Worm (Caenorhabditis elegans) whole organism, L4 larva: ENCODE results near the gene pqn-18.
A peak's percentile ranks its signal among the peaks of the same experiment; 100 is the strongest.

ENCODE experiments used
- R02D3.7 ChIP-seq: fragments of 150-350 bp; sonication (generic microtip); optimal IDR thresholded peaks from 3 replicates; lab custom pipeline; 2014; ENCODE audit warnings: missing biosample characterization, missing genetic modification characterization
- T20F7.1 ChIP-seq: fragments of 200-800 bp; sonication (Bioruptor generic); optimal IDR thresholded peaks from 2 replicates; lab custom pipeline; 2018; ENCODE audit warnings: mild to moderate bottlenecking, missing genetic modification characterization, missing compliant biosample characterization
- aha-1 ChIP-seq: fragments of 150-350 bp; peaks from one replicate; lab custom pipeline; 2014; ENCODE audit warnings: missing biosample characterization, missing genetic modification characterization
- arid-1 ChIP-seq: fragments of 200-800 bp; sonication (Bioruptor generic); conservative IDR thresholded peaks from 2 replicates; pipeline ENCODE4 v1.3.6; 2022; ENCODE audit warnings: missing genetic modification reagents, missing genetic modification characterization, missing compliant biosample characterization
- daf-16 ChIP-seq, 3 experiments: sonication (generic microtip); optimal IDR thresholded peaks; 2 replicates each; lab custom pipeline; 2016 to 2017; ENCODE audit warnings: missing genetic modification characterization in 3 of 3, missing genetic modification reagents in 3 of 3, mild to moderate bottlenecking in 2 of 3, missing compliant biosample characterization in 2 of 3, missing biosample characterization in 1 of 3, moderate library complexity in 1 of 3
- daf-19 ChIP-seq: fragments of 200-800 bp; sonication (Bioruptor generic); conservative IDR thresholded peaks from 2 replicates; pipeline ENCODE4 v1.3.6; 2022; ENCODE audit warnings: missing genetic modification characterization, missing compliant biosample characterization
- dmd-6 ChIP-seq: fragments of 200-800 bp; sonication (Bioruptor generic); IDR thresholded peaks from 2 replicates; pipeline ENCODE4 v1.3.6; 2022; ENCODE audit warnings: missing genetic modification reagents, missing genetic modification characterization, missing compliant biosample characterization
- duxl-1 ChIP-seq: sonication (generic microtip); optimal IDR thresholded peaks from 2 replicates; lab custom pipeline; 2016; ENCODE audit warnings: mild to moderate bottlenecking, missing genetic modification characterization, moderate library complexity, missing compliant biosample characterization; ENCODE audit not compliant: poor library complexity
- dve-1 ChIP-seq: sonication (generic microtip); optimal IDR thresholded peaks from 2 replicates; lab custom pipeline; 2017; ENCODE audit warnings: antibody characterized with exemption, mild to moderate bottlenecking, missing genetic modification characterization, missing compliant biosample characterization; ENCODE audit not compliant: insufficient read depth
- fos-1 ChIP-seq: fragments of 150-350 bp; optimal IDR thresholded peaks from 2 replicates; lab custom pipeline; 2014; ENCODE audit warnings: missing biosample characterization, missing genetic modification characterization
- gei-8 ChIP-seq: fragments of 200-800 bp; sonication (Bioruptor generic); optimal IDR thresholded peaks from 2 replicates; lab custom pipeline; 2018; ENCODE audit warnings: mild to moderate bottlenecking, missing genetic modification characterization, missing compliant biosample characterization
- hif-1 ChIP-seq, 2 experiments: sonication (generic microtip); optimal IDR thresholded peaks; 2 replicates each; lab custom pipeline; 2016 to 2017; ENCODE audit warnings: missing compliant biosample characterization in 2 of 2, missing genetic modification characterization in 2 of 2, missing genetic modification reagents in 2 of 2, missing genotype in 2 of 2, mild to moderate bottlenecking in 1 of 2
- hlh-11 ChIP-seq: fragments of 200-800 bp; sonication (Bioruptor generic); optimal IDR thresholded peaks from 2 replicates; lab custom pipeline; 2018; ENCODE audit warnings: mild to moderate bottlenecking, missing genetic modification characterization, missing compliant biosample characterization
- hlh-30 ChIP-seq: sonication (generic microtip); optimal IDR thresholded peaks from 2 replicates; lab custom pipeline; 2017; ENCODE audit warnings: antibody characterized with exemption, mild to moderate bottlenecking, missing genetic modification characterization, missing compliant biosample characterization; ENCODE audit not compliant: insufficient read depth
- hmg-1.1 ChIP-seq: fragments of 200-800 bp; sonication (Bioruptor generic); IDR thresholded peaks from 2 replicates; pipeline ENCODE4 v1.3.6; 2022; ENCODE audit warnings: missing genetic modification reagents, missing genetic modification characterization, missing compliant biosample characterization
- jun-1 ChIP-seq: fragments of 150-350 bp; optimal IDR thresholded peaks from 2 replicates; lab custom pipeline; 2014; ENCODE audit warnings: missing biosample characterization, missing genetic modification reagents, missing genetic modification characterization
- lin-1 ChIP-seq: fragments of 200-800 bp; sonication (Bioruptor generic); IDR thresholded peaks from 2 replicates; pipeline ENCODE4 v1.3.6; 2022; ENCODE audit warnings: missing genetic modification reagents, missing genetic modification characterization, missing compliant biosample characterization
- lsy-2 ChIP-seq, 2 experiments: fragments of 150-350 bp in 1 of 2; sonication (generic microtip) in 1 of 2; optimal IDR thresholded peaks; 2 replicates each; lab custom pipeline; 2014 to 2017; ENCODE audit warnings: missing biosample characterization in 2 of 2, missing genetic modification characterization in 2 of 2
- mdl-1 ChIP-seq, 2 experiments: fragments of 150-350 bp in 1 of 2; sonication (generic microtip) in 1 of 2; optimal IDR thresholded peaks; 2 replicates each; lab custom pipeline; 2014 to 2017; ENCODE audit warnings: missing biosample characterization in 2 of 2, missing genetic modification characterization in 2 of 2
- mep-1 ChIP-seq: fragments of 150-350 bp; sonication (generic microtip); optimal IDR thresholded peaks from 3 replicates; lab custom pipeline; 2014; ENCODE audit warnings: missing biosample characterization, missing genetic modification characterization
- mxl-3 ChIP-seq: fragments of 200-800 bp; sonication (Bioruptor generic); optimal IDR thresholded peaks from 2 replicates; lab custom pipeline; 2018; ENCODE audit warnings: mild to moderate bottlenecking, missing genetic modification characterization, missing compliant biosample characterization
- nhr-11 ChIP-seq: fragments of 150-350 bp; optimal IDR thresholded peaks from 2 replicates; lab custom pipeline; 2014; ENCODE audit warnings: missing biosample characterization, missing genetic modification characterization
- nhr-28 ChIP-seq: fragments of 150-350 bp; optimal IDR thresholded peaks from 2 replicates; lab custom pipeline; 2014; ENCODE audit warnings: missing biosample characterization, missing genetic modification characterization
- nhr-48 ChIP-seq: sonication (generic microtip); optimal IDR thresholded peaks from 2 replicates; lab custom pipeline; 2016; ENCODE audit warnings: mild to moderate bottlenecking, missing genetic modification characterization, missing compliant biosample characterization
- nhr-76 ChIP-seq: fragments of 150-350 bp; optimal IDR thresholded peaks from 2 replicates; lab custom pipeline; 2014; ENCODE audit warnings: missing biosample characterization, missing genetic modification characterization
- nhr-77 ChIP-seq: fragments of 150-350 bp; optimal IDR thresholded peaks from 2 replicates; lab custom pipeline; 2014; ENCODE audit warnings: missing biosample characterization, missing genetic modification characterization
- pha-4 ChIP-seq, 2 experiments: fragments of 150-350 bp in 1 of 2; fragments of 200-800 bp in 1 of 2; sonication (Bioruptor generic) in 1 of 2; IDR thresholded peaks in 1 of 2; optimal IDR thresholded peaks in 1 of 2; 2 replicates each; pipeline versions ENCODE4 v1.3.6 to Lab custom; 2014 to 2022; ENCODE audit warnings: missing genetic modification characterization in 2 of 2, missing genetic modification reagents in 2 of 2, missing biosample characterization in 1 of 2, missing compliant biosample characterization in 1 of 2
- php-3 ChIP-seq: fragments of 200-800 bp; sonication (Bioruptor generic); IDR thresholded peaks from 2 replicates; pipeline ENCODE4 v1.3.6; 2022; ENCODE audit warnings: missing genetic modification reagents, missing genetic modification characterization, missing compliant biosample characterization
- pqm-1 ChIP-seq: sonication (generic microtip); optimal IDR thresholded peaks from 2 replicates; lab custom pipeline; 2017; ENCODE audit warnings: missing biosample characterization, missing genetic modification characterization
- saeg-2 ChIP-seq: fragments of 200-800 bp; sonication (Bioruptor generic); IDR thresholded peaks from 2 replicates; pipeline ENCODE4 v1.3.6; 2022; ENCODE audit warnings: missing genetic modification reagents, missing genetic modification characterization, missing compliant biosample characterization
- skn-1 ChIP-seq: fragments of 150-350 bp; optimal IDR thresholded peaks from 2 replicates; lab custom pipeline; 2014; ENCODE audit warnings: missing biosample characterization, missing genetic modification characterization
- snpc-1.2 ChIP-seq: fragments of 200-800 bp; sonication (Bioruptor generic); IDR thresholded peaks from 2 replicates; pipeline ENCODE4 v1.3.6; 2022; ENCODE audit warnings: missing genetic modification reagents, missing genetic modification characterization, missing compliant biosample characterization
- tra-1 ChIP-seq: fragments of 200-800 bp; sonication (Bioruptor generic); IDR thresholded peaks from 2 replicates; pipeline ENCODE4 v1.3.6; 2022; ENCODE audit warnings: missing genetic modification reagents, missing genetic modification characterization, missing compliant biosample characterization
- unc-62 ChIP-seq, 3 experiments: fragments of 150-350 bp in 1 of 3; sonication (generic microtip); optimal IDR thresholded peaks in 2 of 3; peaks in 1 of 3; 1 replicate in 1 of 3; 2 replicates in 2 of 3; lab custom pipeline; 2014 to 2017; ENCODE audit warnings: missing biosample characterization in 3 of 3, missing genetic modification characterization in 3 of 3, missing genetic modification reagents in 3 of 3, missing genotype in 1 of 3
- vab-7 ChIP-seq: fragments of 200-800 bp; sonication (Bioruptor generic); IDR thresholded peaks from 2 replicates; pipeline ENCODE4 v1.3.6; 2022; ENCODE audit warnings: missing genetic modification reagents, missing genetic modification characterization, missing compliant biosample characterization
- zfp-3 ChIP-seq: fragments of 200-800 bp; sonication (Bioruptor generic); conservative IDR thresholded peaks from 2 replicates; pipeline ENCODE4 v1.3.6; 2022; ENCODE audit warnings: missing genetic modification reagents, missing genetic modification characterization, missing compliant biosample characterization
- ztf-7 ChIP-seq: fragments of 150-350 bp; optimal IDR thresholded peaks from 2 replicates; lab custom pipeline; 2014; ENCODE audit warnings: missing biosample characterization, missing genetic modification characterization

Gene pqn-18

DNA sequence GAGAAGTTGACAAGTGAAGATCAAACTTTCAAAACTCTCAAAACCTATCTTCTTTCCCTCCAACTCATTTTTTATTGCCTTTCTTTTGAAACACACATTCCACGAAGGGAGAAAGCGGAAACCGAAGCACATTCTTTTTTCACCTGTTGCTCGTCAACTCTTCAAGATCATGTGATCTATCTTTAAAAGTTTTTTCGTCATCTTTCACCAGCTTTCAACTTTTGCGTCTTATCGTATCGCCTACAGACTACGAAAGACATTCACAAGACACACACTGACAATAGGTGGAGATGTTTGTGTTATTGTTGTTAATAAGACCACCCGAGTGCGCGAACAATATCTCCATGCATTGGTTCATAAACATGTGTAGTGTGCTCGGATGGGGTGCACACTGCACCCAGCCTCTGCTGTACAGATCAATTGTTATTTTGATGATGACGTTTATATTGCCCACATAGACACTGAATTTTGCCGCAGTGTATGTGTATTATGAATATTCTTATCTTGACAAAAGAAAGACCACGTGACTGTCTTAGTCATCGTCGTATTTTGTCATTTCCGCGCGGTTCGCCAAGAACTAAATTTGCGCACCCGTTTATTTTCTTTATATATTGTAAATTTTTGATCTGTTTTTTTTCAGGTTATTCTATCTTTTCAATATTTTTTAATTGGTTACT lies 33.8 kb upstream of the pqn-18 start:
- peak; percentile 54 for TF ChIP-seq dve-1 (tag; lab: Kevin White, UChicago)
- no peak for TF ChIP-seq vab-7 (GFP tag; lab: Robert Waterston, UW)
- TF ChIP-seq nhr-48 (tag; lab: Kevin White, UChicago): peak; percentile 76
- TF ChIP-seq mxl-3: no peak
- no peak for TF ChIP-seq T20F7.1 (GFP tag; lab: Kevin White, UChicago)
- TF ChIP-seq lin-1 (GFP tag; lab: Robert Waterston, UW): peak; percentile 36; the same call in 1 of the 2 replicates
- TF ChIP-seq daf-16 (GFP tag; optimal IDR thresholded peaks at IDR 0.05; lab: Kevin White, UChicago): no peak
- peak; percentile 16 for TF ChIP-seq daf-16 (tag; optimal IDR thresholded peaks at IDR 0.05; lab: Kevin White, UChicago)
- peak; percentile 35 for TF ChIP-seq jun-1 (tag; lab: Kevin White, UChicago)
- no peak for TF ChIP-seq zfp-3 (GFP tag; lab: Robert Waterston, UW)
- peak; percentile 0 for TF ChIP-seq mep-1 (tag; lab: Kevin White, UChicago)
- TF ChIP-seq mdl-1 (tag; optimal IDR thresholded peaks at IDR 0.05; lab: Kevin White, UChicago): peak in 1 of 2 experiments; percentile 70
- peak; percentile 98 for TF ChIP-seq nhr-28 (tag; lab: Kevin White, UChicago)
- peak; percentile 77 for TF ChIP-seq hlh-11 (tag; lab: Kevin White, UChicago)
- no peak for TF ChIP-seq R02D3.7
- TF ChIP-seq ztf-7: peak; percentile 19
- TF ChIP-seq hmg-1.1: peak; percentile 34; the same call in 1 of the 2 replicates
- peak; percentile 68 for TF ChIP-seq hlh-30 (tag; lab: Kevin White, UChicago)
- no peak for TF ChIP-seq pha-4 (GFP tag; IDR thresholded peaks at IDR 0.05; lab: Robert Waterston, UW)
- TF ChIP-seq pha-4 (tag; optimal IDR thresholded peaks at IDR 0.05; lab: Kevin White, UChicago): no peak
- TF ChIP-seq lsy-2 (tag; optimal IDR thresholded peaks at IDR 0.05; lab: Kevin White, UChicago): peak in 1 of 2 experiments; percentile 33
- TF ChIP-seq dmd-6 (GFP tag; lab: Robert Waterston, UW): peak; percentile 81
- TF ChIP-seq skn-1 (tag; lab: Kevin White, UChicago): no peak
- TF ChIP-seq snpc-1.2 (GFP tag; lab: Robert Waterston, UW): no peak
- TF ChIP-seq nhr-76 (tag; lab: Kevin White, UChicago): no peak
- peak; percentile 9 for TF ChIP-seq nhr-77
- peak in 1 of 2 experiments; percentile 42 for TF ChIP-seq unc-62 (GFP tag; optimal IDR thresholded peaks at IDR 0.05 in 1 of 2; lab: Kevin White, UChicago)
- TF ChIP-seq unc-62 (tag; optimal IDR thresholded peaks at IDR 0.05; lab: Kevin White, UChicago): no peak
- peak; percentile 14 for TF ChIP-seq fos-1 (tag; lab: Kevin White, UChicago)
- peak in 1 of 2 experiments; percentile 34 for TF ChIP-seq hif-1 (tag; optimal IDR thresholded peaks at IDR 0.05; lab: Kevin White, UChicago)
- TF ChIP-seq saeg-2 (GFP tag; lab: Robert Waterston, UW): no peak
- peak; percentile 67 for TF ChIP-seq pqm-1 (tag; lab: Kevin White, UChicago)
- TF ChIP-seq aha-1 (tag; lab: Kevin White, UChicago): peak; percentile 78
- no peak for TF ChIP-seq duxl-1 (tag; lab: Kevin White, UChicago)
- TF ChIP-seq nhr-11 (tag; lab: Kevin White, UChicago): peak; percentile 65

DNA sequence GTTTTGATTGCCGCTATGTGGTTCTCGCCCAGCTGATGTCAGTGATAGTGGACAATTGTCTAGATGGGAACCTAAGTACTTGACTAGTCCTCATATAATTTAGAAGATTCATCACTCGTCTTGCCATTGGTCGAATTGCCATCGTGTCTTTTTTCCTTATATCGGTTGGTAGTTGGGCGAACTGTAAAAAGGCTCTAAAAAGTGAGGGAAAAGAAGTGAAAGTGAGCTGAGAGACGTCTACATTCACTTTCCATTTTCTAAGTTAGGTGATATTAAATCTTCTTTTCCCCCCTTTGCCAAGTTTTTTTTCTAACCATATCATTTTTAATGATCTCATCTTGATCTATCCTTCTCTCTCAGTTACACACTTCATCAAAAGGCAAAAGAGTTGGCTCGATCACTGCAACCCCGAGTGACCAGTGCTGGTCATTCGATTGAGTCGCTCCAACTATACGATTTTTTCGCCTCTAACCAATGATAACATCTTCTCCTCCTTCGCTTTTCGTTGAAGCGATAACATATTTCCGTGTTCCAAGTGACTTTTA lies 32.8 kb upstream of the pqn-18 start:
- TF ChIP-seq php-3 (GFP tag; lab: Robert Waterston, UW): no peak
- TF ChIP-seq mxl-3: peak; percentile 17
- no peak for TF ChIP-seq gei-8 (GFP tag; lab: Kevin White, UChicago)
- peak; percentile 33; the same call in 1 of the 2 replicates for TF ChIP-seq dmd-6 (GFP tag; lab: Robert Waterston, UW)
- no peak for TF ChIP-seq tra-1 (GFP tag; lab: Robert Waterston, UW)
- TF ChIP-seq daf-19 (GFP tag; lab: Robert Waterston, UW): no peak
- peak; percentile 12 for TF ChIP-seq pqm-1 (tag; lab: Kevin White, UChicago)
- TF ChIP-seq arid-1: no peak
